Worm (Caenorhabditis elegans): ENCODE results near the gene str-33.

DNA sequence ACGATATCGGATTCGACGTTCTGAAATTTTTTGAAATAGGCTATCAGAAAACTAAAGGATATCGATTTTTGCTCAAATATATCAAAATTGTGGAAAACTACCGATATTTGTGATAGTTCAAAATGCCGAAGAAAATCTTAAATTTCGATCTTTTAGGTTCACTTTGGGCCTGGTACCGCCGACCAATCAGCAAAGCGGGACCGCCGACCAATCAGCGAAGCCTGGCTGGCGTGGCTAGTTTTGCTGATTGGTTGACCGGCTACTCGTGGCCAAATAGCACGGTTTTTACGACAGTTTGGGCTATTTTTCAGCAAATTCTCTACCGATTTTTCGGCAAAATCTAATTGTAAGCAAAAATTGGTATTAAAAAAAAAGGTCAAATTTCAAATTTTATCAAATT lies 18.1 kb upstream of the str-33 start:
- TF ChIP-seq lin-13 (GFP tag; optimal IDR thresholded peaks at IDR 0.05): no peak
- no peak for TF ChIP-seq ztf-11 (tag; optimal IDR thresholded peaks at IDR 0.05)
- TF ChIP-seq nhr-11 (tag; optimal IDR thresholded peaks at IDR 0.05): no peak
- TF ChIP-seq lin-39 (tag; optimal IDR thresholded peaks at IDR 0.05): no peak
- no peak for TF ChIP-seq ceh-90 (tag; optimal IDR thresholded peaks at IDR 0.05)
- TF ChIP-seq lin-15B (tag; optimal IDR thresholded peaks at IDR 0.05): no peak

Data from whole organism, L1 larva.